Fruit fly (Drosophila melanogaster): Measurements from ENCODE around the gene Rcd5.
A peak's percentile ranks its signal among the peaks of the same experiment; 100 is the strongest.

Rcd5 gene

dm6 chr3L:4014349-4014748 lies 26.0 kb upstream of the Rcd5 start (continued):
- TF ChIP-seq net (GFP tag; optimal IDR thresholded peaks at IDR 0.05) (no peak), Ets21C (GFP tag; optimal IDR thresholded peaks at IDR 0.05) (no peak), fd59A (GFP tag; optimal IDR thresholded peaks at IDR 0.05) (no peak), Hr39 (GFP tag; optimal IDR thresholded peaks at IDR 0.05) (peak; percentile 16), CG16779 (tag; optimal IDR thresholded peaks at IDR 0.05) (no peak), Eip78C (GFP tag) (peak; percentile 66), CG3032 (tag; optimal IDR thresholded peaks at IDR 0.05) (peak; percentile 32), Sox102F (GFP tag; optimal IDR thresholded peaks at IDR 0.05) (no peak), CG7368 (GFP tag; optimal IDR thresholded peaks at IDR 0.05) (no peak), CG8119 (GFP tag; IDR thresholded peaks at IDR 0.05) (0 out of 3 replicates have a peak, but pooled peaks have one; percentile 29), Eip93F (GFP tag; optimal IDR thresholded peaks at IDR 0.05) (no peak), salr (GFP tag; optimal IDR thresholded peaks at IDR 0.05) (peak in 1 of 2 experiments; percentile 3), CG4318 (GFP tag; optimal IDR thresholded peaks at IDR 0.05) (no peak), CG10631 (GFP tag; optimal IDR thresholded peaks at IDR 0.05) (peak; percentile 10), CG9139 (GFP tag; optimal IDR thresholded peaks at IDR 0.05) (no peak), CG11762 (GFP tag; optimal IDR thresholded peaks at IDR 0.05; ENCODE audit: insufficient read depth) (no peak), CG6808 (GFP tag; optimal IDR thresholded peaks at IDR 0.05) (no peak), dsx (GFP tag; optimal IDR thresholded peaks at IDR 0.05; ENCODE audit: poor library complexity, severe bottlenecking) (no peak), acj6 (GFP tag; optimal IDR thresholded peaks at IDR 0.05) (no peak), svp (GFP tag) (peak; percentile 18), spab (GFP tag; optimal IDR thresholded peaks at IDR 0.05) (peak; percentile 19), Gug (GFP tag; IDR thresholded peaks at IDR 0.05) (no peak), CG6163 (GFP tag; IDR thresholded peaks at IDR 0.05) (peak; percentile 60; the same call in 2 of the 3 replicates), achi (GFP tag; optimal IDR thresholded peaks at IDR 0.05) (peak; percentile 13), CG8632 (GFP tag; optimal IDR thresholded peaks at IDR 0.05) (no peak), eg (GFP tag; IDR thresholded peaks at IDR 0.05) (peak; percentile 63; the same call in 2 of the 3 replicates)

dm6 chr3L:4016754-4017153 lies 23.6 kb upstream of the Rcd5 start:
- TF ChIP-seq Sox102F (GFP tag; optimal IDR thresholded peaks at IDR 0.05) (no peak), CG15336 (GFP tag; IDR thresholded peaks at IDR 0.05) (peak; percentile 40), Sox14 (GFP tag; optimal IDR thresholded peaks at IDR 0.05) (no peak), CG11294 (GFP tag; IDR thresholded peaks at IDR 0.05) (no peak), Eip75B (GFP tag; optimal IDR thresholded peaks at IDR 0.05) (no peak), achi (GFP tag; optimal IDR thresholded peaks at IDR 0.05) (peak; percentile 15), CG3919 (GFP tag; optimal IDR thresholded peaks at IDR 0.05) (peak; percentile 55), spab (GFP tag; optimal IDR thresholded peaks at IDR 0.05) (no peak), eg (GFP tag; IDR thresholded peaks at IDR 0.05) (peak; percentile 61; the same call in 2 of the 3 replicates), CG32006 (GFP tag; optimal IDR thresholded peaks at IDR 0.05) (peak; percentile 38), Hr38 (GFP tag; optimal IDR thresholded peaks at IDR 0.05) (no peak), Gug (GFP tag; IDR thresholded peaks at IDR 0.05) (peak; percentile 27; the same call in 1 of the 2 replicates), CG3032 (tag; optimal IDR thresholded peaks at IDR 0.05) (peak; percentile 16), Met (GFP tag; optimal IDR thresholded peaks at IDR 0.05) (no peak), ss (GFP tag; optimal IDR thresholded peaks at IDR 0.05) (no peak), CG8632 (GFP tag; optimal IDR thresholded peaks at IDR 0.05) (no peak), topi (GFP tag; optimal IDR thresholded peaks at IDR 0.05) (no peak), net (GFP tag; optimal IDR thresholded peaks at IDR 0.05) (no peak), CG6163 (GFP tag; IDR thresholded peaks at IDR 0.05) (peak; percentile 68; the same call in 2 of the 3 replicates), salr (GFP tag; optimal IDR thresholded peaks at IDR 0.05) (no peak), CG7368 (GFP tag; optimal IDR thresholded peaks at IDR 0.05) (no peak), Ets21C (GFP tag; optimal IDR thresholded peaks at IDR 0.05) (no peak), Eip93F (GFP tag; optimal IDR thresholded peaks at IDR 0.05) (no peak), svp (GFP tag) (no peak), Ets96B (tag; optimal IDR thresholded peaks at IDR 0.05) (no peak), Lpt (GFP tag; optimal IDR thresholded peaks at IDR 0.05) (no peak), CG11762 (GFP tag; optimal IDR thresholded peaks at IDR 0.05; ENCODE audit: insufficient read depth) (no peak), CG6808 (GFP tag; optimal IDR thresholded peaks at IDR 0.05) (no peak), fd59A (GFP tag; optimal IDR thresholded peaks at IDR 0.05) (peak; percentile 15), CG6276 (GFP tag; optimal IDR thresholded peaks at IDR 0.05) (no peak), esn (GFP tag; optimal IDR thresholded peaks at IDR 0.05) (no peak), Sox15 (GFP tag; optimal IDR thresholded peaks at IDR 0.05) (no peak), CG10631 (GFP tag; optimal IDR thresholded peaks at IDR 0.05) (peak; percentile 17), Smox (GFP tag; optimal IDR thresholded peaks at IDR 0.05) (no peak), CG6854 (GFP tag; optimal IDR thresholded peaks at IDR 0.05) (no peak), CG6792 (GFP tag; optimal IDR thresholded peaks at IDR 0.05) (no peak), pdm3 (GFP tag; optimal IDR thresholded peaks at IDR 0.05) (peak; percentile 11), Hr39 (GFP tag; optimal IDR thresholded peaks at IDR 0.05) (peak; percentile 23), CG4318 (GFP tag; optimal IDR thresholded peaks at IDR 0.05) (peak; percentile 12), CG10669 (GFP tag; optimal IDR thresholded peaks at IDR 0.05) (peak; percentile 24), CG1621 (tag; optimal IDR thresholded peaks at IDR 0.05) (no peak), CG9139 (GFP tag; optimal IDR thresholded peaks at IDR 0.05) (no peak)
